Fruit fly (Drosophila melanogaster) S2 (cell line): ENCODE measurements around the gene CG3777.

ENCODE experiments used
- CG8478 ChIP-seq: fragments of >200 bp; optimal IDR thresholded peaks from 2 replicates; lab custom pipeline; 2018
- CTCF ChIP-seq, 2 experiments: fragments of >200 bp; optimal IDR thresholded peaks; 2 replicates each; lab custom pipeline; 2018

CG3777 gene

dm6 chrX:392979-393378 lies 113.5 kb downstream of the CG3777 start:
- TF ChIP-seq CTCF (optimal IDR thresholded peaks at IDR 0.05; lab: Kevin White, UChicago), result no peak
- TF ChIP-seq CG8478 (lab: Kevin White, UChicago), result no peak

dm6 chrX:395746-396145 lies 116.2 kb downstream of the CG3777 start, which contains the start of gene sc:
TSS of gene sc (plus strand) at chrX:396060.
- no peak for TF ChIP-seq CG8478 (lab: Kevin White, UChicago)
- TF ChIP-seq CTCF (optimal IDR thresholded peaks at IDR 0.05; lab: Kevin White, UChicago), result no peak

DNA sequence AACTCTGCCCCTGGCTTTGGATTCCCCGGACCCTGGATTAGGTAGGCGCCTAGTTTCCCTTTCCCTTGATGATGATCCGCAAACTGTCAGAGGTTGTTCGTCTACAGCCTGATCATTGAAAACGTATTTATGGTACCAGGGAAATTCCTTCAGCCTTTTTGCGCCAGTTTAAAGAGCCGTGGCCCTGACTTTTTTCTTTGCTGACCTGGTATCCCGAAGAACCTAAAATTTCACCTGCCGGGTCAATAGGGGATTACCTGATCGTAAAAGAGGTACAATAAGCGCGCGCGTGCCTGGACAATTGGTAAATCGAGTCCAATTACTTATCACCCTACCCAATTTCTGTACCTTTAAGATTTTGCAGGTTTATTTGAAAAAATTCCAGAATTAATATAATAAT lies 120.2 kb downstream of the CG3777 start:
- TF ChIP-seq CG8478 (lab: Kevin White, UChicago), result no peak
- no peak for TF ChIP-seq CTCF (optimal IDR thresholded peaks at IDR 0.05; lab: Kevin White, UChicago)
